Worm (Caenorhabditis elegans): Measurements from ENCODE around the gene C17H12.11.
A peak's percentile ranks its signal among the peaks of the same experiment; 100 is the strongest.

C17H12.11 gene

DNA sequence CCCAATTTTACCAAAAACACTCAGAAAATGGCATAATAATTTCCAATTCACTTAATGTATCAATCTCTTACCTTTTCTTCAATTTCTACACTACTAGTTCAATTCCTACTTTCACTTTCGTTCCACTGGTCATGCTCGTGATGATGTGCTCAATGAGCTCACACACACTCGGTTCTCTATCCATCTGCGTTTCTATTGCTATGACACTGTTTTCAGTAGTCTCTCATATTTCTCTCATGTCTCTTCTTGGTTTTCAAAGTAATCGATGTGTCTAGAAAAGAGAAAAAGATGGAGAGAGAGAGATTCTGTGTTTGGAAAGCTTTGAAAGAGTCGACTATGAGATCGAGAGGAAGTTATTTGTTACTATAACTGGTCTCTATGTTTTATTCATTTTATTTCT is 34.9 kb upstream of the C17H12.11 start (continued):
- TF ChIP-seq ztf-4 (tag; optimal IDR thresholded peaks at IDR 0.05) (no peak), vab-15 (tag; optimal IDR thresholded peaks at IDR 0.05) (no peak), hpl-2 (GFP tag; optimal IDR thresholded peaks at IDR 0.05) (no peak), unc-62 (GFP tag; optimal IDR thresholded peaks at IDR 0.05) (no peak), nhr-71 (tag; optimal IDR thresholded peaks at IDR 0.05) (peak; percentile 75), jun-1 (tag; optimal IDR thresholded peaks at IDR 0.05) (peak; percentile 33), ceh-82 (tag; optimal IDR thresholded peaks at IDR 0.05) (peak; percentile 18 to 75 (median 41)), blmp-1 (tag; optimal IDR thresholded peaks at IDR 0.05) (peak; percentile 64), fkh-4 (tag; optimal IDR thresholded peaks at IDR 0.05; ENCODE audit: borderline replicate concordance) (no peak), nhr-47 (tag; optimal IDR thresholded peaks at IDR 0.05) (peak; percentile 42), fos-1 (tag; optimal IDR thresholded peaks at IDR 0.05) (peak; percentile 25), nhr-20 (tag; optimal IDR thresholded peaks at IDR 0.05) (peak; percentile 19), mdl-1 (tag; optimal IDR thresholded peaks at IDR 0.05) (peak in 1 of 2 experiments; percentile 39), xbp-1 (tag; optimal IDR thresholded peaks at IDR 0.05) (peak; percentile 16), snpc-4 (tag; optimal IDR thresholded peaks at IDR 0.05) (no peak)

DNA sequence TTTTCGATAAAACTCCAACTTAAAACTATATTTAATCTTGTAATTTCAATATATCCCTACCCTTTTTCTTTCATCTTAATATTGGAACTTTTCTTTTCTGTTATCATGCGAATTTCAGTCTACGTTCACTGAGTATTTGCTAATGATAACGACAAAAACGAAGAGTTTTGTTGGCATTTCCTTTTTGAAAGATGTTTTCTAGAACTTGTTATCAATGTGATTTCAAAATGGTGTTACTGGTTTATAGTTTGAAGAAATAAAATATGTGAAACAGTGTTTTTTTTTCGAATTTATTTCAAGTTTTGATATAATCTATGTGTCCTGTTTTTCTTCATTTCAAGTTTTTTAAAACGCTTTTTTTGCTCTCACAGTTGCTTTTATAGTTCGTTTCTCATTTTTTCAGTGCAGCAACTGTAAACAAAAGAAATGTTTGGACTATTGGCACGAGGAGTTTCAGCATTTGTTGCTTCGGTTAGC is 31.7 kb upstream of the C17H12.11 start, which contains the start of gene anat-1:
TSS of gene anat-1 (plus strand) at position 427 of the 477 bp plus-strand sequence.
- TF ChIP-seq ets-5 (GFP tag; IDR thresholded peaks at IDR 0.05) (no peak), elt-2 (tag; optimal IDR thresholded peaks at IDR 0.05) (peak; percentile 36)

- no peak for TF ChIP-seq nhr-28 (tag; optimal IDR thresholded peaks at IDR 0.05)
- TF ChIP-seq C04F5.9 (tag; optimal IDR thresholded peaks at IDR 0.05), result no peak
- no peak for TF ChIP-seq dsc-1 (tag; optimal IDR thresholded peaks at IDR 0.05)
- no peak for TF ChIP-seq tbx-2 (tag; optimal IDR thresholded peaks at IDR 0.05)
- no peak for TF ChIP-seq hlh-4 (tag; optimal IDR thresholded peaks at IDR 0.05)
- TF ChIP-seq F16B12.6 (tag; optimal IDR thresholded peaks at IDR 0.05), result no peak
- TF ChIP-seq lin-14 (GFP tag; optimal IDR thresholded peaks at IDR 0.05), result no peak
- TF ChIP-seq elt-2 (tag; optimal IDR thresholded peaks at IDR 0.05), result peak; percentile 53
- no peak for TF ChIP-seq irx-1 (tag; optimal IDR thresholded peaks at IDR 0.05)
- TF ChIP-seq fkh-10 (GFP tag; optimal IDR thresholded peaks at IDR 0.05), result no peak
- TF ChIP-seq fkh-4 (tag; optimal IDR thresholded peaks at IDR 0.05; ENCODE audit: borderline replicate concordance), result no peak
- TF ChIP-seq snpc-4 (tag; optimal IDR thresholded peaks at IDR 0.05), result no peak
- no peak for TF ChIP-seq Y116A8C.19 (tag; optimal IDR thresholded peaks at IDR 0.05; ENCODE audit: borderline replicate concordance)
- TF ChIP-seq efl-1 (optimal IDR thresholded peaks at IDR 0.05), result no peak
- TF ChIP-seq efl-1 (GFP tag; optimal IDR thresholded peaks at IDR 0.05 in 1 of 2), result peak in 1 of 2 experiments; percentile 7
- no peak for TF ChIP-seq nhr-19 (GFP tag; conservative IDR thresholded peaks at IDR 0.05)
Observed at ce11 chrIV:6771556-6771955, 30.6 kb upstream of the C17H12.11 start.

DNA sequence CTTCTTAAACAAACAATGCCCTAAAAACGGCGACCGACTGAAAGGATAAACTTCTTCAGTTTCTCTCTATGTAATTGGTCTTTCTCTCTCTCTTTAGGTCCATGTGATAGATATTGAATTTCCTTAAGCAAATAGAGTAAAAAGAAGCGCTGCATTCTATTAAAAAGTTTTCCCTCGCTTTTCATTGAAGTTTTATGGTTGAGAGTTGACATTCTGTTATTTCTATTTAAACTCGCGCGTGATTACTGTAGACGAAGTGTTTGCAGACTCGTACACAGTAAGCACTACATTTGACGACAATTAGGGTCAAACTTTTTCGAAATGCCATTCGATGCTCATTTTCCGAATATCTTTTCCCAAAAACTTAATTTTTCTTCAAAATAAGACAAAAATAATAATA is 25.0 kb upstream of the C17H12.11 start:
- TF ChIP-seq Y116A8C.19 (tag; optimal IDR thresholded peaks at IDR 0.05; ENCODE audit: borderline replicate concordance) (no peak), ztf-11 (tag; optimal IDR thresholded peaks at IDR 0.05) (no peak), ces-1 (GFP tag; optimal IDR thresholded peaks at IDR 0.05) (no peak), nhr-11 (tag; optimal IDR thresholded peaks at IDR 0.05) (no peak), fkh-4 (tag; optimal IDR thresholded peaks at IDR 0.05; ENCODE audit: borderline replicate concordance) (no peak), skn-1 (tag; optimal IDR thresholded peaks at IDR 0.05) (no peak), irx-1 (tag; optimal IDR thresholded peaks at IDR 0.05) (no peak), efl-1 (optimal IDR thresholded peaks at IDR 0.05) (peak in 1 of 2 experiments; percentile 5), efl-1 (GFP tag; optimal IDR thresholded peaks at IDR 0.05 in 1 of 2) (peak in 1 of 2 experiments; percentile 83), lin-14 (GFP tag; optimal IDR thresholded peaks at IDR 0.05) (peak; percentile 1)

DNA sequence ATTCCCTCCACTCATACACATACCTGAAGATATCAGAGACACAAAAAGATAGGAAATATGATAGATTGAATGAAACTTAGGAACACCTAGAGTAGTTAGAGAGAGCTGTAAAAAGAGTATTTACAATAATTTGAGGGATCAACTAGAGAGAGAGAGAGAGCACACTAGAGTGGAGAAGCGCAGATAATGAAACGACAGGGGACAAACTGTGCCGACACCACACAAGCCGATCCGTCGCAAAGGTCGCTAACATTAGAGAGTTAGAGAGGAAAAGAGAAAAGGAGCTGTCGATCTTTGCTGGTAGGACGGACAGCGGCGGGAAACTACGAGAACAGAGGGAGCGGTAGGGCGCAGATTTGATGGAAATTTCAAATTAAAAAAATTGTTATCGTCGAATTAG is 17.0 kb upstream of the C17H12.11 start, which contains the start of gene dyci-1:
TSS of gene dyci-1 (minus strand) at position 122 of the 400 bp plus-strand sequence.
- TF ChIP-seq swsn-7 (tag; optimal IDR thresholded peaks at IDR 0.05), result peak; percentile 14
- TF ChIP-seq nhr-20 (tag; optimal IDR thresholded peaks at IDR 0.05), result peak; percentile 46
- TF ChIP-seq fos-1 (tag; optimal IDR thresholded peaks at IDR 0.05), result no peak
- TF ChIP-seq ceh-90 (tag; optimal IDR thresholded peaks at IDR 0.05), result no peak
- no peak for TF ChIP-seq hlh-4 (tag; optimal IDR thresholded peaks at IDR 0.05)
- TF ChIP-seq dpl-1 (GFP tag; optimal IDR thresholded peaks at IDR 0.05), result peak in 2 of 3 experiments; percentile 19 to 23
- peak; percentile 5 for TF ChIP-seq tbx-2 (tag; optimal IDR thresholded peaks at IDR 0.05)
- TF ChIP-seq blmp-1 (tag; optimal IDR thresholded peaks at IDR 0.05), result peak; percentile 3
- TF ChIP-seq nhr-47 (tag; optimal IDR thresholded peaks at IDR 0.05), result no peak
- TF ChIP-seq elt-3 (tag; optimal IDR thresholded peaks at IDR 0.05), result peak in 1 of 6 experiments; percentile 27
- TF ChIP-seq grh-1 (GFP tag; IDR thresholded peaks at IDR 0.05), result no peak
- TF ChIP-seq nhr-237 (tag; optimal IDR thresholded peaks at IDR 0.05), result peak; percentile 29
- TF ChIP-seq ceh-8 (GFP tag; optimal IDR thresholded peaks at IDR 0.05), result no peak
- no peak for TF ChIP-seq unc-62 (GFP tag; optimal IDR thresholded peaks at IDR 0.05)
- peak in 1 of 2 experiments; percentile 49 for TF ChIP-seq lsy-2 (tag; optimal IDR thresholded peaks at IDR 0.05)
- TF ChIP-seq ztf-11 (tag; optimal IDR thresholded peaks at IDR 0.05), result no peak
- TF ChIP-seq nhr-77 (tag; optimal IDR thresholded peaks at IDR 0.05), result peak; percentile 74
- peak in 1 of 2 experiments; percentile 15 for TF ChIP-seq egl-27 (tag; optimal IDR thresholded peaks at IDR 0.05)
